Worm (Caenorhabditis elegans) whole organism, late embryonic: ENCODE measurements around the gene sru-4.
A peak's percentile ranks its signal among the peaks of the same experiment; 100 is the strongest.

Source experiments
- C38D4.7 ChIP-seq: fragments of 200-800 bp; sonication (Bioruptor generic); optimal IDR thresholded peaks from 2 replicates; lab custom pipeline; 2018; ENCODE audit warnings: mild to moderate bottlenecking, missing genetic modification characterization, moderate library complexity, missing compliant biosample characterization
- F13H6.1 ChIP-seq: sonication (generic microtip); optimal IDR thresholded peaks from 2 replicates; lab custom pipeline; 2016; ENCODE audit warnings: missing genetic modification characterization, missing compliant biosample characterization
- K09A11.1 ChIP-seq: sonication (generic microtip); optimal IDR thresholded peaks from 2 replicates; lab custom pipeline; 2017; ENCODE audit warnings: antibody characterized with exemption, mild to moderate bottlenecking, missing genetic modification characterization, missing compliant biosample characterization; ENCODE audit not compliant: insufficient read depth
- T23F11.4 ChIP-seq: fragments of 200-800 bp; sonication (Bioruptor generic); optimal IDR thresholded peaks from 2 replicates; lab custom pipeline; 2018; ENCODE audit warnings: mild to moderate bottlenecking, missing genetic modification characterization, missing compliant biosample characterization
- Y22D7AL.16 ChIP-seq: sonication (generic microtip); optimal IDR thresholded peaks from 2 replicates; lab custom pipeline; 2016; ENCODE audit warnings: missing genetic modification characterization, missing compliant biosample characterization
- ceh-14 ChIP-seq: sonication (generic microtip); optimal IDR thresholded peaks from 2 replicates; lab custom pipeline; 2016; ENCODE audit warnings: missing genotype, missing genetic modification characterization, missing compliant biosample characterization
- ceh-18 ChIP-seq: sonication (generic microtip); optimal IDR thresholded peaks from 2 replicates; lab custom pipeline; 2016; ENCODE audit warnings: missing genetic modification characterization, missing compliant biosample characterization
- ceh-2 ChIP-seq: sonication (generic microtip); optimal IDR thresholded peaks from 2 replicates; lab custom pipeline; 2016; ENCODE audit warnings: missing genotype, missing genetic modification characterization, missing compliant biosample characterization
- ceh-22 ChIP-seq: sonication (generic microtip); optimal IDR thresholded peaks from 2 replicates; lab custom pipeline; 2017; ENCODE audit warnings: missing biosample characterization, missing genetic modification characterization
- ceh-24 ChIP-seq: sonication (generic microtip); optimal IDR thresholded peaks from 2 replicates; lab custom pipeline; 2016; ENCODE audit warnings: mild to moderate bottlenecking, missing genetic modification characterization, missing compliant biosample characterization
- ceh-30 ChIP-seq: fragments of 150-350 bp; optimal IDR thresholded peaks from 2 replicates; lab custom pipeline; 2014; ENCODE audit warnings: missing biosample characterization, missing genetic modification characterization
- ceh-31 ChIP-seq: sonication (generic microtip); optimal IDR thresholded peaks from 2 replicates; lab custom pipeline; 2016; ENCODE audit warnings: missing genetic modification characterization, missing compliant biosample characterization
- ceh-34 ChIP-seq: sonication (generic microtip); optimal IDR thresholded peaks from 2 replicates; lab custom pipeline; 2016; ENCODE audit warnings: mild to moderate bottlenecking, missing genetic modification characterization, missing compliant biosample characterization
- ceh-45 ChIP-seq: fragments of 200-800 bp; sonication (Bioruptor generic); IDR thresholded peaks from 2 replicates; pipeline ENCODE4 v1.3.6; 2022; ENCODE audit warnings: missing genetic modification reagents, missing genetic modification characterization, missing compliant biosample characterization
- ceh-6 ChIP-seq: fragments of 200-800 bp; sonication (Bioruptor generic); optimal IDR thresholded peaks from 2 replicates; lab custom pipeline; 2018; ENCODE audit warnings: mild to moderate bottlenecking, missing genetic modification characterization, missing compliant biosample characterization
- ceh-9 ChIP-seq: sonication (generic microtip); optimal IDR thresholded peaks from 2 replicates; lab custom pipeline; 2016; ENCODE audit warnings: mild to moderate bottlenecking, missing genetic modification characterization, inconsistent platforms, missing compliant biosample characterization
- che-1 ChIP-seq: sonication (generic microtip); optimal IDR thresholded peaks from 2 replicates; lab custom pipeline; 2016; ENCODE audit warnings: mild to moderate bottlenecking, missing genetic modification characterization, missing compliant biosample characterization
- elt-2 ChIP-seq: sonication (generic microtip); optimal IDR thresholded peaks from 2 replicates; lab custom pipeline; 2016; ENCODE audit warnings: missing genetic modification reagents, missing genetic modification characterization, missing compliant biosample characterization
- elt-4 ChIP-seq: sonication (generic microtip); optimal IDR thresholded peaks from 2 replicates; lab custom pipeline; 2016; ENCODE audit warnings: missing genetic modification characterization, missing compliant biosample characterization
- ets-4 ChIP-seq: sonication (generic microtip); optimal IDR thresholded peaks from 2 replicates; lab custom pipeline; 2016; ENCODE audit warnings: missing genetic modification characterization, missing compliant biosample characterization
- eyg-1 ChIP-seq: sonication (generic microtip); optimal IDR thresholded peaks from 2 replicates; lab custom pipeline; 2016; ENCODE audit warnings: missing genotype, missing genetic modification characterization, missing compliant biosample characterization
- fax-1 ChIP-seq: sonication (generic microtip); optimal IDR thresholded peaks from 2 replicates; lab custom pipeline; 2016; ENCODE audit warnings: missing genotype, missing genetic modification characterization, missing compliant biosample characterization
- fkh-10 ChIP-seq: fragments of 150-350 bp; optimal IDR thresholded peaks from 2 replicates; lab custom pipeline; 2014; ENCODE audit warnings: missing biosample characterization, missing genetic modification reagents, missing genetic modification characterization
- fkh-6 ChIP-seq: sonication (generic microtip); optimal IDR thresholded peaks from 2 replicates; lab custom pipeline; 2016; ENCODE audit warnings: missing genetic modification characterization, missing compliant biosample characterization
- hlh-15 ChIP-seq: sonication (generic microtip); optimal IDR thresholded peaks from 2 replicates; lab custom pipeline; 2016; ENCODE audit warnings: missing genetic modification characterization, missing compliant biosample characterization
- hlh-6 ChIP-seq: sonication (generic microtip); optimal IDR thresholded peaks from 2 replicates; lab custom pipeline; 2016; ENCODE audit warnings: missing genotype, missing genetic modification characterization, missing compliant biosample characterization
- hlh-8 ChIP-seq: sonication (generic microtip); optimal IDR thresholded peaks from 2 replicates; lab custom pipeline; 2016; ENCODE audit warnings: missing genotype, missing genetic modification characterization, missing compliant biosample characterization
- lim-6 ChIP-seq: sonication (generic microtip); optimal IDR thresholded peaks from 2 replicates; lab custom pipeline; 2016; ENCODE audit warnings: missing genetic modification characterization, missing compliant biosample characterization
- lin-11 ChIP-seq: fragments of 200-800 bp; sonication (Bioruptor generic); optimal IDR thresholded peaks from 2 replicates; lab custom pipeline; 2018; ENCODE audit warnings: mild to moderate bottlenecking, missing genetic modification characterization, missing compliant biosample characterization
- madf-2 ChIP-seq: sonication (generic microtip); optimal IDR thresholded peaks from 2 replicates; lab custom pipeline; 2017; ENCODE audit warnings: missing genetic modification characterization, missing compliant biosample characterization
- mec-3 ChIP-seq: sonication (generic microtip); optimal IDR thresholded peaks from 2 replicates; lab custom pipeline; 2016; ENCODE audit warnings: borderline replicate concordance, missing genetic modification characterization, missing compliant biosample characterization
- nfya-1 ChIP-seq: sonication (generic microtip); optimal IDR thresholded peaks from 2 replicates; lab custom pipeline; 2017; ENCODE audit warnings: missing genetic modification characterization, mild to moderate bottlenecking, missing compliant biosample characterization, antibody characterized with exemption, moderate library complexity
- nhr-11 ChIP-seq: fragments of 150-350 bp; optimal IDR thresholded peaks from 2 replicates; lab custom pipeline; 2014; ENCODE audit warnings: missing biosample characterization, missing genetic modification characterization
- nhr-232 ChIP-seq: sonication (generic microtip); optimal IDR thresholded peaks from 2 replicates; lab custom pipeline; 2016; ENCODE audit warnings: missing genetic modification characterization, missing compliant biosample characterization
- npax-4 ChIP-seq: sonication (generic microtip); optimal IDR thresholded peaks from 2 replicates; lab custom pipeline; 2016; ENCODE audit warnings: missing genetic modification characterization, missing compliant biosample characterization
- odd-2 ChIP-seq: sonication (generic microtip); optimal IDR thresholded peaks from 2 replicates; lab custom pipeline; 2017; ENCODE audit warnings: antibody characterized with exemption, mild to moderate bottlenecking, missing genetic modification characterization, missing compliant biosample characterization
- pag-3 ChIP-seq: sonication (generic microtip); optimal IDR thresholded peaks from 2 replicates; lab custom pipeline; 2016; ENCODE audit warnings: missing compliant biosample characterization, missing genetic modification characterization, borderline replicate concordance
- pha-2 ChIP-seq: sonication (generic microtip); optimal IDR thresholded peaks from 2 replicates; lab custom pipeline; 2017; ENCODE audit warnings: mild to moderate bottlenecking, missing genetic modification characterization, missing compliant biosample characterization
- pha-4 ChIP-seq: fragments of 150-350 bp; optimal IDR thresholded peaks from 2 replicates; lab custom pipeline; 2018; ENCODE audit warnings: missing biosample characterization, missing genetic modification reagents, missing genetic modification characterization
- pqm-1 ChIP-seq: sonication (generic microtip); optimal IDR thresholded peaks from 2 replicates; lab custom pipeline; 2016; ENCODE audit warnings: missing genetic modification characterization, missing compliant biosample characterization
- pros-1 ChIP-seq: fragments of 150-350 bp; optimal IDR thresholded peaks from 2 replicates; lab custom pipeline; 2014; ENCODE audit warnings: missing biosample characterization, missing genetic modification reagents, missing genetic modification characterization
- ref-2 ChIP-seq: sonication (generic microtip); optimal IDR thresholded peaks from 2 replicates; lab custom pipeline; 2016; ENCODE audit warnings: missing genetic modification characterization, missing compliant biosample characterization
- rnt-1 ChIP-seq: sonication (generic microtip); optimal IDR thresholded peaks from 2 replicates; lab custom pipeline; 2016; ENCODE audit warnings: missing genetic modification characterization, missing compliant biosample characterization
- sdc-2 ChIP-seq: sonication (generic microtip); optimal IDR thresholded peaks from 2 replicates; lab custom pipeline; 2016; ENCODE audit warnings: missing genotype, missing genetic modification characterization, missing compliant biosample characterization
- ttx-3 ChIP-seq: sonication (generic microtip); optimal IDR thresholded peaks from 2 replicates; lab custom pipeline; 2016; ENCODE audit warnings: missing genetic modification reagents, missing genetic modification characterization, missing compliant biosample characterization
- unc-3 ChIP-seq, 2 experiments: fragments of 200-800 bp in 1 of 2; sonication (Bioruptor generic) in 1 of 2; sonication (generic microtip) in 1 of 2; conservative IDR thresholded peaks in 1 of 2; optimal IDR thresholded peaks in 1 of 2; 2 replicates each; pipeline versions ENCODE4 v1.3.6 to Lab custom; 2016 to 2022; ENCODE audit warnings: missing compliant biosample characterization in 2 of 2, missing genetic modification characterization in 2 of 2, missing genetic modification reagents in 1 of 2
- unc-42 ChIP-seq: sonication (generic microtip); optimal IDR thresholded peaks from 2 replicates; lab custom pipeline; 2016; ENCODE audit warnings: missing genotype, missing genetic modification characterization, missing compliant biosample characterization
- unc-86 ChIP-seq: sonication (generic microtip); optimal IDR thresholded peaks from 2 replicates; lab custom pipeline; 2016; ENCODE audit warnings: missing genetic modification characterization, missing compliant biosample characterization

sru-4 gene

ce11 chrIV:9469293-9469692 is 28.9 kb upstream of the sru-4 start:
- TF ChIP-seq pha-4 (tag; lab: Kevin White, UChicago) (no peak), mec-3 (tag; lab: Kevin White, UChicago) (no peak), ceh-34 (no peak)

- no peak for TF ChIP-seq pqm-1 (tag; lab: Kevin White, UChicago)
- TF ChIP-seq pha-2, result peak; percentile 89
- peak; percentile 90 for TF ChIP-seq ceh-45 (GFP tag; lab: Robert Waterston, UW)
- peak; percentile 82 for TF ChIP-seq ceh-18 (tag; lab: Kevin White, UChicago)
- peak; percentile 89 for TF ChIP-seq ceh-2 (tag; lab: Kevin White, UChicago)
- peak; percentile 50 for TF ChIP-seq nfya-1 (tag; lab: Kevin White, UChicago)
- peak; percentile 86 for TF ChIP-seq eyg-1 (tag; lab: Kevin White, UChicago)
- TF ChIP-seq ceh-22 (tag; lab: Kevin White, UChicago), result peak; percentile 17
- TF ChIP-seq ceh-9 (tag; lab: Kevin White, UChicago), result peak; percentile 74
- TF ChIP-seq nhr-232 (tag; lab: Kevin White, UChicago), result peak; percentile 87
- TF ChIP-seq pha-4 (tag; lab: Kevin White, UChicago), result no peak
- peak; percentile 95 for TF ChIP-seq che-1 (tag; lab: Kevin White, UChicago)
- TF ChIP-seq unc-42, result peak; percentile 43
- TF ChIP-seq hlh-15 (tag; lab: Kevin White, UChicago), result peak; percentile 84
- TF ChIP-seq rnt-1 (tag; lab: Kevin White, UChicago), result peak; percentile 79
- TF ChIP-seq C38D4.7 (GFP tag; lab: Kevin White, UChicago), result peak; percentile 93
- TF ChIP-seq ceh-30 (tag; lab: Kevin White, UChicago), result peak; percentile 19
- TF ChIP-seq madf-2, result peak; percentile 88
- TF ChIP-seq nhr-11 (tag; lab: Kevin White, UChicago), result no peak
- no peak for TF ChIP-seq pros-1 (tag; lab: Kevin White, UChicago)
- peak; percentile 90 for TF ChIP-seq unc-3 (GFP tag; conservative IDR thresholded peaks at IDR 0.05; lab: Robert Waterston, UW)
- TF ChIP-seq unc-3 (tag; optimal IDR thresholded peaks at IDR 0.05; lab: Kevin White, UChicago), result peak; percentile 88
- peak; percentile 94 for TF ChIP-seq ref-2
- peak; percentile 59 for TF ChIP-seq ets-4 (tag; lab: Kevin White, UChicago)
- TF ChIP-seq fax-1 (tag; lab: Kevin White, UChicago), result peak; percentile 97
- peak; percentile 94 for TF ChIP-seq fkh-6 (tag; lab: Kevin White, UChicago)
- TF ChIP-seq T23F11.4, result peak; percentile 91
- TF ChIP-seq elt-4, result peak; percentile 80
- peak; percentile 77 for TF ChIP-seq K09A11.1 (tag; lab: Kevin White, UChicago)
- TF ChIP-seq ceh-24 (tag; lab: Kevin White, UChicago), result peak; percentile 90
- TF ChIP-seq npax-4, result peak; percentile 91
- TF ChIP-seq ceh-34, result peak; percentile 93
- peak; percentile 84 for TF ChIP-seq ceh-14
- peak; percentile 83 for TF ChIP-seq lim-6 (tag; lab: Kevin White, UChicago)
- TF ChIP-seq elt-2 (tag; lab: Kevin White, UChicago), result peak; percentile 97
- peak; percentile 93 for TF ChIP-seq lin-11
- peak; percentile 93 for TF ChIP-seq ttx-3 (tag; lab: Kevin White, UChicago)
- peak; percentile 90 for TF ChIP-seq F13H6.1 (tag; lab: Kevin White, UChicago)
- peak; percentile 53 for TF ChIP-seq pag-3 (tag; lab: Kevin White, UChicago)
- TF ChIP-seq ceh-6 (GFP tag; lab: Kevin White, UChicago), result peak; percentile 97
- peak; percentile 87 for TF ChIP-seq sdc-2 (tag; lab: Kevin White, UChicago)
- TF ChIP-seq hlh-6 (tag; lab: Kevin White, UChicago), result peak; percentile 97
- TF ChIP-seq Y22D7AL.16 (tag; lab: Kevin White, UChicago), result peak; percentile 94
- TF ChIP-seq odd-2, result peak; percentile 68
- TF ChIP-seq mec-3 (tag; lab: Kevin White, UChicago), result peak; percentile 83
- peak; percentile 84 for TF ChIP-seq hlh-8 (tag; lab: Kevin White, UChicago)
- TF ChIP-seq fkh-10 (GFP tag; lab: Kevin White, UChicago), result peak; percentile 0
- peak; percentile 92 for TF ChIP-seq unc-86 (tag; lab: Kevin White, UChicago)
- TF ChIP-seq ceh-31 (tag; lab: Kevin White, UChicago), result peak; percentile 71
Observed at ce11 chrIV:9477135-9477928, 20.9 kb upstream of the sru-4 start, which contains the start of gene wrt-3. wrt-3 (minus strand) TSS chrIV:9477456.
